Fruit fly (Drosophila melanogaster) whole organism, embryonic: ENCODE measurements around the gene CG9270.

Experiments
- Atf-2 ChIP-seq: fragments of 200-800 bp; sonication (Bioruptor generic); optimal IDR thresholded peaks from 2 replicates; lab custom pipeline; 2016; ENCODE audit warnings: missing biosample characterization, missing genetic modification characterization
- BEAF-32 ChIP-seq: fragments of 200-800 bp; sonication (Bioruptor generic); optimal IDR thresholded peaks from 3 replicates; lab custom pipeline; 2017; ENCODE audit warnings: missing biosample characterization, missing genetic modification characterization, mild to moderate bottlenecking, moderate library complexity, missing genetic modification reagents
- CG10267 ChIP-seq: fragments of 200-800 bp; sonication (Bioruptor generic); optimal IDR thresholded peaks from 2 replicates; lab custom pipeline; 2018; ENCODE audit warnings: missing biosample characterization, mild to moderate bottlenecking, missing genetic modification characterization, moderate library complexity
- CG11398 ChIP-seq: fragments of 200-800 bp; sonication (Bioruptor generic); optimal IDR thresholded peaks from 2 replicates; lab custom pipeline; 2016; ENCODE audit warnings: missing biosample characterization, missing genetic modification characterization
- CG13775 ChIP-seq: fragments of 200-800 bp; sonication (Bioruptor generic); optimal IDR thresholded peaks from 3 replicates; lab custom pipeline; 2017; ENCODE audit warnings: missing biosample characterization, mild to moderate bottlenecking, missing genetic modification characterization
- CG1529 ChIP-seq: fragments of 200-800 bp; sonication (Bioruptor generic); optimal IDR thresholded peaks from 3 replicates; lab custom pipeline; 2018; ENCODE audit warnings: missing biosample characterization, missing genetic modification characterization
- CG1603 ChIP-seq: fragments of 200-800 bp; sonication (Bioruptor generic); optimal IDR thresholded peaks from 2 replicates; lab custom pipeline; 2019; ENCODE audit warnings: missing biosample characterization, mild to moderate bottlenecking, missing genetic modification characterization, moderate library complexity
- CG17361 ChIP-seq: fragments of 200-800 bp; sonication (Bioruptor generic); IDR thresholded peaks from 3 replicates; pipeline ENCODE4 v1.3.6; 2022; ENCODE audit warnings: missing biosample characterization, missing genetic modification characterization
- CG17612 ChIP-seq: fragments of 200-800 bp; sonication (Bioruptor generic); IDR thresholded peaks from 2 replicates; pipeline ENCODE4 v1.3.6; 2022; ENCODE audit warnings: missing biosample characterization, missing genetic modification characterization
- CG1832 ChIP-seq: fragments of 200-800 bp; sonication (Bioruptor generic); optimal IDR thresholded peaks from 2 replicates; lab custom pipeline; 2017; ENCODE audit warnings: missing biosample characterization, mild to moderate bottlenecking, missing genetic modification characterization, inconsistent platforms
- CG2875 ChIP-seq: fragments of 200-800 bp; sonication (Bioruptor generic); optimal IDR thresholded peaks from 2 replicates; lab custom pipeline; 2017; ENCODE audit warnings: missing biosample characterization, mild to moderate bottlenecking, missing genetic modification characterization, missing genetic modification reagents
- CG31388 ChIP-seq: fragments of 200-800 bp; sonication (Bioruptor generic); optimal IDR thresholded peaks from 2 replicates; lab custom pipeline; 2016; ENCODE audit warnings: missing biosample characterization, missing genetic modification characterization
- CG3163 ChIP-seq: fragments of 200-800 bp; sonication (Bioruptor generic); optimal IDR thresholded peaks from 3 replicates; lab custom pipeline; 2016; ENCODE audit warnings: missing biosample characterization, missing genetic modification characterization
- CG42726 ChIP-seq: fragments of 200-800 bp; sonication (Bioruptor generic); IDR thresholded peaks from 2 replicates; pipeline ENCODE4 v1.3.6; 2022; ENCODE audit warnings: missing biosample characterization, missing genetic modification characterization; ENCODE audit not compliant: partially characterized antibody
- CG43689 ChIP-seq: fragments of 200-800 bp; sonication (Bioruptor generic); IDR thresholded peaks from 2 replicates; pipeline ENCODE4 v1.3.6; 2022; ENCODE audit warnings: missing biosample characterization, missing genetic modification characterization
- CG4707 ChIP-seq: fragments of 200-800 bp; sonication (Bioruptor generic); optimal IDR thresholded peaks from 2 replicates; lab custom pipeline; 2018; ENCODE audit warnings: missing biosample characterization, mild to moderate bottlenecking, missing genetic modification characterization, moderate library complexity
- CG5953 ChIP-seq: fragments of 200-800 bp; sonication (Bioruptor generic); IDR thresholded peaks from 2 replicates; pipeline ENCODE4 v1.3.6; 2022; ENCODE audit warnings: missing biosample characterization, missing genetic modification characterization
- CG7745 ChIP-seq: fragments of 200-800 bp; sonication (Bioruptor generic); optimal IDR thresholded peaks from 2 replicates; lab custom pipeline; 2018; ENCODE audit warnings: missing biosample characterization, mild to moderate bottlenecking, missing genetic modification characterization, moderate library complexity
- CG9876 ChIP-seq: fragments of 200-800 bp; sonication (Bioruptor generic); optimal IDR thresholded peaks from 2 replicates; lab custom pipeline; 2016; ENCODE audit warnings: missing biosample characterization, missing genetic modification characterization
- CkIIα-i1 ChIP-seq: fragments of 200-800 bp; sonication (Bioruptor generic); IDR thresholded peaks from 2 replicates; pipeline ENCODE4 v1.3.6; 2022; ENCODE audit warnings: missing biosample characterization, missing genetic modification characterization
- CrebB ChIP-seq: fragments of 200-800 bp; sonication (Bioruptor generic); optimal IDR thresholded peaks from 3 replicates; lab custom pipeline; 2018; ENCODE audit warnings: missing biosample characterization, mild to moderate bottlenecking, missing genetic modification characterization
- Doc2 ChIP-seq: fragments of 200-800 bp; sonication (Bioruptor generic); IDR thresholded peaks from 2 replicates; pipeline ENCODE4 v1.3.6; 2022; ENCODE audit warnings: missing biosample characterization, missing genetic modification characterization
- Dref ChIP-seq: fragments of 200-800 bp; sonication (Bioruptor generic); IDR thresholded peaks from 2 replicates; pipeline ENCODE4 v1.3.6; 2022; ENCODE audit warnings: missing biosample characterization, missing genetic modification characterization
- Gsc ChIP-seq: fragments of 200-800 bp; sonication (Bioruptor generic); IDR thresholded peaks from 2 replicates; pipeline ENCODE4 v1.3.6; 2022; ENCODE audit warnings: missing biosample characterization, missing genetic modification characterization
- Hey ChIP-seq: fragments of 200-800 bp; sonication (Bioruptor generic); optimal IDR thresholded peaks from 3 replicates; lab custom pipeline; 2018; ENCODE audit warnings: missing biosample characterization, mild to moderate bottlenecking, missing genetic modification characterization
- Hsf ChIP-seq: fragments of 200-800 bp; sonication (Bioruptor generic); optimal IDR thresholded peaks from 3 replicates; lab custom pipeline; 2016; ENCODE audit warnings: missing biosample characterization, missing genetic modification characterization
- Mad ChIP-seq: fragments of 200-800 bp; sonication (Bioruptor generic); optimal IDR thresholded peaks from 2 replicates; lab custom pipeline; 2016; ENCODE audit warnings: missing biosample characterization, missing genetic modification characterization
- NC2α ChIP-seq: fragments of 200-800 bp; sonication (Bioruptor generic); optimal IDR thresholded peaks from 2 replicates; lab custom pipeline; 2016; ENCODE audit warnings: missing biosample characterization, missing genetic modification characterization
- Neu2 ChIP-seq: fragments of 200-800 bp; sonication (Bioruptor generic); optimal IDR thresholded peaks from 3 replicates; lab custom pipeline; 2016; ENCODE audit warnings: missing biosample characterization, missing genetic modification characterization, borderline replicate concordance
- Oli ChIP-seq: fragments of 200-800 bp; sonication (Bioruptor generic); optimal IDR thresholded peaks from 2 replicates; lab custom pipeline; 2018; ENCODE audit warnings: missing biosample characterization, mild to moderate bottlenecking, missing genetic modification characterization, moderate library complexity
- Sox100B ChIP-seq: fragments of 200-800 bp; sonication (Bioruptor generic); optimal IDR thresholded peaks from 3 replicates; lab custom pipeline; 2018; ENCODE audit warnings: missing biosample characterization, mild to moderate bottlenecking, missing genetic modification characterization
- Sry-δ ChIP-seq: fragments of 200-800 bp; sonication (Bioruptor generic); optimal IDR thresholded peaks from 2 replicates; lab custom pipeline; 2016; ENCODE audit warnings: missing biosample characterization, missing genetic modification characterization
- Stat92E ChIP-seq, 3 experiments: fragments of >200 bp in 2 of 3; fragments of 200-800 bp in 1 of 3; sonication (Bioruptor generic) in 1 of 3; optimal IDR thresholded peaks; 2 replicates each; lab custom pipeline; 2017 to 2019; ENCODE audit warnings: missing biosample characterization in 3 of 3, missing genetic modification characterization in 3 of 3, mild to moderate bottlenecking in 1 of 3, moderate library complexity in 1 of 3
- btn ChIP-seq: fragments of 200-800 bp; sonication (Bioruptor generic); optimal IDR thresholded peaks from 2 replicates; lab custom pipeline; 2016; ENCODE audit warnings: missing biosample characterization, missing genetic modification characterization
- dmrt99B ChIP-seq: fragments of 200-800 bp; sonication (Bioruptor generic); optimal IDR thresholded peaks from 2 replicates; lab custom pipeline; 2018; ENCODE audit warnings: missing biosample characterization, mild to moderate bottlenecking, missing genetic modification characterization, moderate library complexity
- emc ChIP-seq: fragments of 200-800 bp; sonication (Bioruptor generic); optimal IDR thresholded peaks from 2 replicates; lab custom pipeline; 2016; ENCODE audit warnings: missing biosample characterization, missing genetic modification characterization
- en ChIP-seq: fragments of 200-800 bp; sonication (Bioruptor generic); optimal IDR thresholded peaks from 2 replicates; lab custom pipeline; 2016; ENCODE audit warnings: missing biosample characterization, missing genetic modification characterization
- exex ChIP-seq: fragments of 200-800 bp; sonication (Bioruptor generic); optimal IDR thresholded peaks from 4 replicates; lab custom pipeline; 2018; ENCODE audit warnings: missing biosample characterization, mild to moderate bottlenecking, missing genetic modification characterization, moderate library complexity
- fru ChIP-seq: fragments of >200 bp; optimal IDR thresholded peaks from 2 replicates; lab custom pipeline; 2017
- jigr1 ChIP-seq: fragments of 200-800 bp; sonication (Bioruptor generic); IDR thresholded peaks from 3 replicates; pipeline ENCODE4 v1.3.6; 2022; ENCODE audit warnings: missing biosample characterization, missing genetic modification characterization
- kni ChIP-seq: fragments of 200-800 bp; sonication (Bioruptor generic); optimal IDR thresholded peaks from 3 replicates; lab custom pipeline; 2017; ENCODE audit warnings: mild to moderate bottlenecking, missing biosample characterization, missing genetic modification reagents, missing genetic modification characterization
- onecut ChIP-seq: fragments of 200-800 bp; sonication (Bioruptor generic); IDR thresholded peaks from 2 replicates; pipeline ENCODE4 v1.3.6; 2022; ENCODE audit warnings: missing biosample characterization, missing genetic modification characterization
- pita ChIP-seq: fragments of 200-800 bp; sonication (Bioruptor generic); optimal IDR thresholded peaks from 2 replicates; lab custom pipeline; 2017; ENCODE audit warnings: missing biosample characterization, mild to moderate bottlenecking, missing genetic modification characterization
- prd ChIP-seq, 3 experiments: fragments of >200 bp in 2 of 3; fragments of 200-800 bp in 1 of 3; sonication (Bioruptor generic) in 1 of 3; optimal IDR thresholded peaks in 2 of 3; IDR thresholded peaks in 1 of 3; 2 replicates in 2 of 3; 3 replicates in 1 of 3; pipeline versions ENCODE4 v1.3.6 to Lab custom; 2017 to 2022; ENCODE audit warnings: missing biosample characterization in 1 of 3, missing genetic modification characterization in 1 of 3
- repo ChIP-seq: fragments of 200-800 bp; sonication (Bioruptor generic); optimal IDR thresholded peaks from 2 replicates; lab custom pipeline; 2016; ENCODE audit warnings: missing biosample characterization, missing genetic modification characterization
- slp2 ChIP-seq: fragments of 200-800 bp; sonication (Bioruptor generic); optimal IDR thresholded peaks from 2 replicates; lab custom pipeline; 2016; ENCODE audit warnings: missing biosample characterization, missing genetic modification characterization
- toy ChIP-seq: fragments of 200-800 bp; sonication (Bioruptor generic); IDR thresholded peaks from 2 replicates; pipeline ENCODE4 v1.3.6; 2022; ENCODE audit warnings: missing biosample characterization, missing genetic modification characterization
- trh ChIP-seq: fragments of 200-800 bp; sonication (Bioruptor generic); optimal IDR thresholded peaks from 2 replicates; lab custom pipeline; 2016; ENCODE audit warnings: missing biosample characterization, missing genetic modification characterization
- unpg ChIP-seq: fragments of 200-800 bp; sonication (Bioruptor generic); optimal IDR thresholded peaks from 3 replicates; lab custom pipeline; 2018; ENCODE audit warnings: missing biosample characterization, mild to moderate bottlenecking, missing genetic modification characterization, moderate library complexity
- zen ChIP-seq: fragments of 200-800 bp; sonication (Bioruptor generic); optimal IDR thresholded peaks from 3 replicates; lab custom pipeline; 2018; ENCODE audit warnings: missing biosample characterization, mild to moderate bottlenecking, missing genetic modification characterization, moderate library complexity

Gene CG9270

DNA sequence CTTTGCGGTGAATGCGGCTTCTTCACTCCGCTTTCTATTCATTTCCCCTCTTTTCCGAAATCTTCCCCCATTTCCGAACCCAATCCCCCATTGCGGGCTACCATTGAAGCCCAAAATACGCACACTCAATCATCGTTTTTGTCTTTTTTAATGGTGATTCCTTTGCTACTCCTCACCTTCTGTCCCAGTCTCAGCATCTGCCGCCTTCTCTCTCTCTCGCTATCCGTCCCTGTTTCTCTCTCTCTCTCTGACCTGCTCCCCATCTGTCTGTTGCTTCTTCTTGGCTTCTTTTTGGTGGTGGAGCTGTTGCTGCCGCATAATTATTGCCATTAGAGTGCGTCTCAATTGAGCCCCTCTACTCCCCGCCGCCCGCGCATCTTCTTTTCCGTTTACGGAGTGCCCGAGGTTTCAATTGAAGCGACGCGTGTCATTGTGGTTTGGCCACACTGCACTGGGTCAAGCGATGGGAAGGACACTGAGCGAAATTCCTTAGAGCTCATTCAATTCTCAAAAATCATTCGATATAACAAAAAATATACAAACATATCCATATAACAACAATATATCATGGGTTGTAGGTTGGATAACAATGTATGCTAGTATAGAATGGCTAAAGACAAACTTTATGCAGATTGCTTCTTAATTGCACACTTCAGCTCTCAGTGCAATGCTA lies 11.1 kb upstream of the CG9270 start (continued):
- TF ChIP-seq CkIIα-i1 (GFP tag; lab: Robert Waterston, UW): no peak
- no peak for TF ChIP-seq CrebB (tag; lab: Kevin White, UChicago)
- TF ChIP-seq CG7745 (tag; lab: Kevin White, UChicago): no peak
- no peak for TF ChIP-seq CG4707 (GFP tag; lab: Kevin White, UChicago)
- TF ChIP-seq zen: no peak
- TF ChIP-seq Dref (GFP tag; lab: Robert Waterston, UW): no peak
- no peak for TF ChIP-seq kni
- no peak for TF ChIP-seq CG17612 (GFP tag; lab: Robert Waterston, UW)
- TF ChIP-seq Sry-δ (GFP tag; lab: Kevin White, UChicago): peak; percentile 1
- peak; percentile 56; the same call in 2 of the 3 replicates for TF ChIP-seq CG17361
- no peak for TF ChIP-seq Hey (tag; lab: Kevin White, UChicago)
- TF ChIP-seq Gsc (GFP tag; lab: Robert Waterston, UW): no peak
- peak; percentile 51 for TF ChIP-seq CG10267 (tag; lab: Kevin White, UChicago)
- no peak for TF ChIP-seq onecut (GFP tag; lab: Robert Waterston, UW)
- TF ChIP-seq trh (GFP tag; lab: Kevin White, UChicago): no peak
- TF ChIP-seq CG9876 (GFP tag; lab: Kevin White, UChicago): no peak
- no peak for TF ChIP-seq pita (GFP tag; lab: Kevin White, UChicago)
- TF ChIP-seq Sox100B: peak; percentile 31
- no peak for TF ChIP-seq CG5953
- TF ChIP-seq fru (lab: Kevin White, UChicago): no peak
- peak; percentile 35 for TF ChIP-seq CG13775 (GFP tag; lab: Kevin White, UChicago)
- TF ChIP-seq Hsf: peak; percentile 44
- no peak for TF ChIP-seq prd (optimal IDR thresholded peaks at IDR 0.05; lab: Kevin White, UChicago)
- peak; percentile 62; the same call in 2 of the 3 replicates for TF ChIP-seq prd (GFP tag; IDR thresholded peaks at IDR 0.05; lab: Robert Waterston, UW)
- TF ChIP-seq repo (GFP tag; lab: Kevin White, UChicago): peak; percentile 5
- TF ChIP-seq CG43689 (GFP tag; lab: Robert Waterston, UW): no peak
- no peak for TF ChIP-seq BEAF-32 (GFP tag; lab: Kevin White, UChicago)
- peak; percentile 62 for TF ChIP-seq unpg (GFP tag; lab: Kevin White, UChicago)
- no peak for TF ChIP-seq CG31388 (GFP tag; lab: Kevin White, UChicago)
- no peak for TF ChIP-seq slp2 (GFP tag; lab: Kevin White, UChicago)
- peak; percentile 55 for TF ChIP-seq Oli
- TF ChIP-seq jigr1 (GFP tag; lab: Robert Waterston, UW): no peak
- TF ChIP-seq CG11398: no peak
- TF ChIP-seq CG42726 (GFP tag; lab: Robert Waterston, UW): no peak
- no peak for TF ChIP-seq Stat92E (GFP tag; optimal IDR thresholded peaks at IDR 0.05; lab: Kevin White, UChicago)
- TF ChIP-seq exex: no peak
- no peak for TF ChIP-seq Doc2 (GFP tag; lab: Robert Waterston, UW)
- peak; percentile 16 for TF ChIP-seq CG1529 (GFP tag; lab: Kevin White, UChicago)
- TF ChIP-seq NC2α (GFP tag; lab: Kevin White, UChicago): peak; percentile 22
- peak; percentile 50 for TF ChIP-seq CG2875 (GFP tag; lab: Kevin White, UChicago)
- peak; percentile 81 for TF ChIP-seq CG1603 (tag; lab: Kevin White, UChicago)
- TF ChIP-seq dmrt99B (tag; lab: Kevin White, UChicago): peak; percentile 74
- no peak for TF ChIP-seq toy (GFP tag; lab: Robert Waterston, UW)
- no peak for TF ChIP-seq Mad (GFP tag; lab: Kevin White, UChicago)
- peak; percentile 11 for TF ChIP-seq btn (GFP tag; lab: Kevin White, UChicago)
- TF ChIP-seq CG1832 (GFP tag; lab: Kevin White, UChicago): peak; percentile 59
- TF ChIP-seq Atf-2 (GFP tag; lab: Kevin White, UChicago): no peak
- no peak for TF ChIP-seq CG3163 (GFP tag; lab: Kevin White, UChicago)
- no peak for TF ChIP-seq emc (GFP tag; lab: Kevin White, UChicago)
- TF ChIP-seq en (GFP tag; lab: Kevin White, UChicago): no peak
- TF ChIP-seq Neu2 (GFP tag; lab: Kevin White, UChicago): no peak
